Worm (Caenorhabditis elegans): ENCODE measurements around the gene fut-6.
A peak's percentile ranks its signal among the peaks of the same experiment; 100 is the strongest.

The fut-6 gene

DNA sequence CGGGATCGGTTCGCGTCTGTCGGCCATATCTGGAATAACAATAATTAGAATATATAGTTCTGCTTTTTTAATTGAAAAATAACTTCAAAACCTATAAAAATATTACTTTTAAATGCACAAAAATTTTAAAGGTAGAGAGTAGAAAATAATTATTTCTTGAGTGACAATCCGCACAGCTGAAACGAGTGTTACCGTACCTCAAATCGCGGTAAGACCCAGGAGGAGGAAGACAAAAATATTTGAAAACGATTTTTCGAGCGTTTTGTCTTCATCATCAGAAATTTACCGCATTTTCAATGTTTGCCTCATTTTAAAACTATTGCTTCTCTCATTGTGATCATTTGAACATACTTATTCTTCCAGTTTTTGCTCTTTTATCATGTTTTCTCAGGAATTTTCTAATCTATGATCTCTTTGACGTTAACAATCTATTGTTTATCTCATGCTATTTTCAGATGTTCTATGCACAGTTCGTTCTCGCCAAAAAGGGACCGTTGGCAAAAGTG lies 42.6 kb upstream of the fut-6 start, which contains the start of the genes rpn-5 and scc-1 (continued):
- TF ChIP-seq aly-2 (tag; optimal IDR thresholded peaks at IDR 0.05), result no peak
- peak; percentile 81 for TF ChIP-seq nhr-129 (tag; optimal IDR thresholded peaks at IDR 0.05)
- TF ChIP-seq ceh-16 (tag; optimal IDR thresholded peaks at IDR 0.05), result no peak
- TF ChIP-seq C34F6.9 (tag; optimal IDR thresholded peaks at IDR 0.05), result peak; percentile 85
- peak; percentile 56 for TF ChIP-seq sma-3 (GFP tag; optimal IDR thresholded peaks at IDR 0.05)
- no peak for TF ChIP-seq ama-1 (optimal IDR thresholded peaks at IDR 0.05)
- TF ChIP-seq ztf-11 (tag; optimal IDR thresholded peaks at IDR 0.05), result no peak
- no peak for TF ChIP-seq ztf-4 (tag; optimal IDR thresholded peaks at IDR 0.05)
- TF ChIP-seq crh-2 (tag; optimal IDR thresholded peaks at IDR 0.05), result peak; percentile 84
- no peak for TF ChIP-seq nhr-10 (tag; optimal IDR thresholded peaks at IDR 0.05)
- TF ChIP-seq nhr-77 (tag; optimal IDR thresholded peaks at IDR 0.05), result no peak
- TF ChIP-seq nhr-11 (tag; optimal IDR thresholded peaks at IDR 0.05), result no peak
- peak; percentile 91 for TF ChIP-seq gmeb-1 (tag; optimal IDR thresholded peaks at IDR 0.05)

DNA sequence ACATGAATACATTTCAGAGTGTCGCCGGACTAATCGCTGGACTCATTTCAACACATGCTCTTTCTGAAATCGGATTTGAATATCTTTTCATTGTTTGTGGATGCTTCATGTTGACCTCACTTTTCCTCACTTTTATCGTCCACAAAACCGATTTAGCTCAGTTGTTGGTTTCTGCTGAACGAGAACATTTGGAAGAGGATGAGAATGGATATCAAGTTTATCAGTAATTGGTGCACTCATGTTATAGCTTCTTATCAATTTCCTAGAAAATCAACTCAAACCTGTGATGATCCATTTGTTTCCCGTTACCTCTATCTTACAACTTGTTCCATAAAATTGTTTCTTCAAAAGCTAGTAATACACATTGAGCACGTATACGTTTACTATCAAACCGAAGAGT lies 40.3 kb upstream of the fut-6 start:
- TF ChIP-seq unc-62 (GFP tag; optimal IDR thresholded peaks at IDR 0.05) (no peak), nhr-23 (tag; optimal IDR thresholded peaks at IDR 0.05) (no peak), mab-5 (tag; optimal IDR thresholded peaks at IDR 0.05) (no peak), elt-3 (tag; optimal IDR thresholded peaks at IDR 0.05) (no peak), crh-2 (tag; optimal IDR thresholded peaks at IDR 0.05) (peak; percentile 1), snpc-4 (tag; optimal IDR thresholded peaks at IDR 0.05) (no peak), mdl-1 (tag; optimal IDR thresholded peaks at IDR 0.05) (no peak), ceh-16 (tag; optimal IDR thresholded peaks at IDR 0.05) (no peak)

DNA sequence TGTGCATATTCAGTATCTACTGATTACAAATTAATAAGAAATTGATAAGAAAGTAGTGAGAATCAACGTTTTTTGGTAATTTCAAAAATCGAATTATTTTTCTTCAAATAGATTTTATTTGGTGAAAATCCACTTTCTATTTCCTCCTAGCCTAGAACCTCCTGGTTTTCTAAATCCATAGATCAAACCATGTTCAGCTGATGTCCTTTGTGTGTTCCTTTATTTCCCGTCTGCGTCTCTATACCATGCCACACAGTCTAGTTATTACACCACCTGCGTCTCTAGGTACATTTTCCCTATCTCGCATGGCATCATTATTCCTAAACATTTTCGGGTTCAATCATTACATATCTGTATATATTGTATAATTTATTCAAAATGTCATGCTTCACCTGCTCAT lies 37.4 kb upstream of the fut-6 start, which contains the start of gene F10G7.5:
Gene F10G7.5, plus strand, starts transcription at position 286 of the 400 bp plus-strand sequence.
- TF ChIP-seq nhr-12 (tag; optimal IDR thresholded peaks at IDR 0.05) (no peak), mbf-1 (tag; optimal IDR thresholded peaks at IDR 0.05) (no peak), mdl-1 (tag; optimal IDR thresholded peaks at IDR 0.05) (peak in 1 of 2 experiments; percentile 8), ztf-4 (tag; optimal IDR thresholded peaks at IDR 0.05) (no peak), mab-5 (tag; optimal IDR thresholded peaks at IDR 0.05) (no peak), nhr-11 (tag; optimal IDR thresholded peaks at IDR 0.05) (no peak), nhr-77 (tag; optimal IDR thresholded peaks at IDR 0.05) (no peak), sma-9 (GFP tag; optimal IDR thresholded peaks at IDR 0.05) (peak; percentile 27), sma-9 (tag; optimal IDR thresholded peaks at IDR 0.05) (no peak), unc-55 (GFP tag; optimal IDR thresholded peaks at IDR 0.05) (no peak), nhr-23 (tag; optimal IDR thresholded peaks at IDR 0.05) (no peak), elt-1 (tag; optimal IDR thresholded peaks at IDR 0.05) (no peak), blmp-1 (tag; optimal IDR thresholded peaks at IDR 0.05; ENCODE audit: insufficient read depth) (no peak), alr-1 (tag; optimal IDR thresholded peaks at IDR 0.05) (no peak), F13H6.1 (tag; optimal IDR thresholded peaks at IDR 0.05) (peak; percentile 11), nhr-129 (tag; optimal IDR thresholded peaks at IDR 0.05) (no peak), C34F6.9 (tag; optimal IDR thresholded peaks at IDR 0.05) (peak; percentile 42), sem-4 (tag; optimal IDR thresholded peaks at IDR 0.05) (no peak), snpc-4 (tag; optimal IDR thresholded peaks at IDR 0.05) (no peak), lin-11 (tag; optimal IDR thresholded peaks at IDR 0.05) (no peak), fos-1 (tag; optimal IDR thresholded peaks at IDR 0.05) (peak; percentile 49), nhr-10 (tag; optimal IDR thresholded peaks at IDR 0.05) (no peak), crh-2 (tag; optimal IDR thresholded peaks at IDR 0.05) (peak; percentile 17), egl-27 (tag; optimal IDR thresholded peaks at IDR 0.05) (no peak), Y55F3AM.14 (GFP tag; optimal IDR thresholded peaks at IDR 0.05) (no peak), dmd-4 (tag; optimal IDR thresholded peaks at IDR 0.05) (no peak), ztf-11 (tag; optimal IDR thresholded peaks at IDR 0.05) (no peak), aly-2 (tag; optimal IDR thresholded peaks at IDR 0.05) (no peak), lsy-2 (tag; optimal IDR thresholded peaks at IDR 0.05) (peak in 1 of 2 experiments; percentile 60)

DNA sequence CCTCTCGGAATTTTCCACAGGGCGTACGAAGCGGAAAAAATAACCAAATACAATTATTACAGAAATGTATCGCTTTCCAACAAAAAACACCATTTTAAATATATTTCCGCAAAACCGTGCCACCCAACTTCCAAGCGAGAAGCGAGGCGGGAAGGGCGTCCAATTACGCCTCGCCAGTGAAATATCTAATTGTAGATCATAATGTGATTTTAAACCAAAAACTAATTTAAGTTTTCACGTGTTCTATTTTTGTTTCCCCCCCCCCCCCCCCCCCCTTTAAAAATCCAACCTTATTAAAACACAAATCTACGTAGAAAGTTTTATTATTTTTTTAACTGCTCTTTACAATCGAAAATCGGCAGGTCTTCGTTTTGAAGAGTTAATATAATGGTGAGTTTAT lies 33.7 kb upstream of the fut-6 start, which contains the start of gene F10G7.12:
Gene F10G7.12, plus strand, starts transcription at position 301 of the 400 bp plus-strand sequence.
- TF ChIP-seq crh-2 (tag; optimal IDR thresholded peaks at IDR 0.05) (no peak), R02D3.7 (tag; optimal IDR thresholded peaks at IDR 0.05) (no peak), alr-1 (tag; optimal IDR thresholded peaks at IDR 0.05) (no peak), mab-5 (tag; optimal IDR thresholded peaks at IDR 0.05) (no peak), sma-3 (GFP tag; optimal IDR thresholded peaks at IDR 0.05) (no peak), elt-3 (tag; optimal IDR thresholded peaks at IDR 0.05) (no peak), nhr-6 (tag; optimal IDR thresholded peaks at IDR 0.05) (no peak)
